Fruit fly (Drosophila melanogaster): Measurements from ENCODE around the gene Tbh.

- no peak for TF ChIP-seq CG14655 (GFP tag; optimal IDR thresholded peaks at IDR 0.05)
- no peak for TF ChIP-seq CG13204 (GFP tag; optimal IDR thresholded peaks at IDR 0.05)
- TF ChIP-seq CG9948 (tag; optimal IDR thresholded peaks at IDR 0.05): no peak
- no peak for TF ChIP-seq D1 (tag; optimal IDR thresholded peaks at IDR 0.05)
- no peak for TF ChIP-seq Pif1B (GFP tag; optimal IDR thresholded peaks at IDR 0.05)
- no peak for TF ChIP-seq CG12605 (GFP tag; IDR thresholded peaks at IDR 0.05)
- no peak for TF ChIP-seq CG32121 (GFP tag; IDR thresholded peaks at IDR 0.05)
- no peak for TF ChIP-seq rn (GFP tag; IDR thresholded peaks at IDR 0.05)
- no peak; the same call in 1 of the 2 replicates for TF ChIP-seq Ets98B (GFP tag; IDR thresholded peaks at IDR 0.05)
- TF ChIP-seq CG34367 (tag; optimal IDR thresholded peaks at IDR 0.05): no peak
- TF ChIP-seq CG10348 (GFP tag; IDR thresholded peaks at IDR 0.05): no peak
- TF ChIP-seq CG15710 (tag; optimal IDR thresholded peaks at IDR 0.05): no peak
Measured at dm6 chrX:8062180-8062480, 66.6 kb downstream of the Tbh start.

Data from whole organism, pupa.